Fruit fly (Drosophila melanogaster) whole organism, embryonic: ENCODE results near the gene CG15144.

ENCODE experiments used
- Atf-2 ChIP-seq: fragments of 200-800 bp; sonication (Bioruptor generic); optimal IDR thresholded peaks from 2 replicates; lab custom pipeline; 2016; ENCODE audit warnings: missing biosample characterization, missing genetic modification characterization
- Bgb ChIP-seq: fragments of 200-800 bp; sonication (Bioruptor generic); IDR thresholded peaks from 2 replicates; pipeline ENCODE4 v1.3.6; 2022; ENCODE audit warnings: missing biosample characterization, missing genetic modification characterization; ENCODE audit not compliant: partially characterized antibody
- CG10267 ChIP-seq: fragments of 200-800 bp; sonication (Bioruptor generic); optimal IDR thresholded peaks from 2 replicates; lab custom pipeline; 2018; ENCODE audit warnings: missing biosample characterization, mild to moderate bottlenecking, missing genetic modification characterization, moderate library complexity
- CG10565 ChIP-seq: fragments of 200-800 bp; sonication (Bioruptor generic); optimal IDR thresholded peaks from 3 replicates; lab custom pipeline; 2016; ENCODE audit warnings: missing biosample characterization, mild to moderate bottlenecking, missing genetic modification characterization
- CG11093 ChIP-seq: fragments of 200-800 bp; sonication (Bioruptor generic); IDR thresholded peaks from 3 replicates; pipeline ENCODE4 v1.3.6; 2022; ENCODE audit warnings: missing biosample characterization, missing genetic modification characterization
- CG12942 ChIP-seq: fragments of 200-800 bp; sonication (Bioruptor generic); optimal IDR thresholded peaks from 3 replicates; lab custom pipeline; 2016; ENCODE audit warnings: missing biosample characterization, missing genetic modification characterization
- CG15073 ChIP-seq: fragments of 200-800 bp; sonication (Bioruptor generic); optimal IDR thresholded peaks from 2 replicates; lab custom pipeline; 2016; ENCODE audit warnings: missing biosample characterization, missing genetic modification characterization
- CG1832 ChIP-seq: fragments of 200-800 bp; sonication (Bioruptor generic); optimal IDR thresholded peaks from 2 replicates; lab custom pipeline; 2017; ENCODE audit warnings: missing biosample characterization, mild to moderate bottlenecking, missing genetic modification characterization, inconsistent platforms
- CG18764 ChIP-seq: fragments of 200-800 bp; sonication (Bioruptor generic); optimal IDR thresholded peaks from 3 replicates; lab custom pipeline; 2016; ENCODE audit warnings: missing biosample characterization, missing genetic modification characterization
- CG2199 ChIP-seq: fragments of 200-800 bp; sonication (Bioruptor generic); IDR thresholded peaks from 3 replicates; pipeline ENCODE4 v1.3.6; 2022; ENCODE audit warnings: missing biosample characterization, missing genetic modification characterization
- CG30431 ChIP-seq: fragments of 200-800 bp; sonication (Bioruptor generic); optimal IDR thresholded peaks from 2 replicates; lab custom pipeline; 2017; ENCODE audit warnings: missing biosample characterization, missing genetic modification characterization
- CG32532 ChIP-seq: fragments of 200-800 bp; sonication (Bioruptor generic); IDR thresholded peaks from 2 replicates; pipeline ENCODE4 v1.3.6; 2022; ENCODE audit warnings: missing biosample characterization, missing genetic modification characterization
- CG4282 ChIP-seq: fragments of 200-800 bp; sonication (Bioruptor generic); optimal IDR thresholded peaks from 2 replicates; lab custom pipeline; 2016; ENCODE audit warnings: missing biosample characterization, missing genetic modification characterization
- CG4328 ChIP-seq: fragments of 200-800 bp; sonication (Bioruptor generic); optimal IDR thresholded peaks from 3 replicates; lab custom pipeline; 2017; ENCODE audit warnings: missing biosample characterization, missing genetic modification reagents, missing genetic modification characterization
- CG8388 ChIP-seq: fragments of 200-800 bp; sonication (Bioruptor generic); optimal IDR thresholded peaks from 2 replicates; lab custom pipeline; 2019; ENCODE audit warnings: missing biosample characterization, mild to moderate bottlenecking, missing genetic modification characterization, moderate library complexity
- CG9797 ChIP-seq: fragments of 200-800 bp; sonication (Bioruptor generic); optimal IDR thresholded peaks from 3 replicates; lab custom pipeline; 2018; ENCODE audit warnings: missing biosample characterization, mild to moderate bottlenecking, missing genetic modification characterization
- CHES-1-like ChIP-seq: fragments of 200-800 bp; sonication (Bioruptor generic); optimal IDR thresholded peaks from 2 replicates; lab custom pipeline; 2016; ENCODE audit warnings: missing biosample characterization, missing genetic modification characterization
- Dref ChIP-seq: fragments of 200-800 bp; sonication (Bioruptor generic); IDR thresholded peaks from 2 replicates; pipeline ENCODE4 v1.3.6; 2022; ENCODE audit warnings: missing biosample characterization, missing genetic modification characterization
- Hand ChIP-seq: fragments of 200-800 bp; sonication (Bioruptor generic); optimal IDR thresholded peaks from 2 replicates; lab custom pipeline; 2017; ENCODE audit warnings: mild to moderate bottlenecking, missing biosample characterization, missing genetic modification reagents, missing genetic modification characterization
- HmgD ChIP-seq: fragments of 200-800 bp; sonication (Bioruptor generic); optimal IDR thresholded peaks from 3 replicates; lab custom pipeline; 2016; ENCODE audit warnings: missing biosample characterization, missing genetic modification characterization
- HmgZ ChIP-seq: fragments of 200-800 bp; sonication (Bioruptor generic); optimal IDR thresholded peaks from 2 replicates; lab custom pipeline; 2018; ENCODE audit warnings: missing biosample characterization, mild to moderate bottlenecking, missing genetic modification characterization
- Lpt ChIP-seq: fragments of >200 bp; optimal IDR thresholded peaks from 2 replicates; lab custom pipeline; 2018; ENCODE audit warnings: missing biosample characterization, missing genetic modification characterization
- Max ChIP-seq: fragments of 200-800 bp; sonication (Bioruptor generic); optimal IDR thresholded peaks from 2 replicates; lab custom pipeline; 2016; ENCODE audit warnings: missing biosample characterization, mild to moderate bottlenecking, missing genetic modification characterization
- Ravus ChIP-seq: fragments of 200-800 bp; sonication (Bioruptor generic); IDR thresholded peaks from 2 replicates; pipeline ENCODE4 v1.3.6; 2022; ENCODE audit warnings: missing biosample characterization, missing genetic modification characterization
- Sox100B ChIP-seq: fragments of 200-800 bp; sonication (Bioruptor generic); optimal IDR thresholded peaks from 3 replicates; lab custom pipeline; 2018; ENCODE audit warnings: missing biosample characterization, mild to moderate bottlenecking, missing genetic modification characterization
- TFAM ChIP-seq: fragments of 200-800 bp; sonication (Bioruptor generic); optimal IDR thresholded peaks from 2 replicates; lab custom pipeline; 2017; ENCODE audit warnings: missing biosample characterization, missing genetic modification characterization, inconsistent platforms
- abd-A ChIP-seq: fragments of 200-800 bp; sonication (Bioruptor generic); optimal IDR thresholded peaks from 3 replicates; lab custom pipeline; 2019; ENCODE audit warnings: missing biosample characterization, mild to moderate bottlenecking, missing genetic modification characterization, moderate library complexity
- ac ChIP-seq: fragments of 200-800 bp; sonication (Bioruptor generic); optimal IDR thresholded peaks from 3 replicates; lab custom pipeline; 2017; ENCODE audit warnings: missing biosample characterization, mild to moderate bottlenecking, missing genetic modification characterization
- ato ChIP-seq: fragments of 200-800 bp; sonication (Bioruptor generic); IDR thresholded peaks from 2 replicates; pipeline ENCODE4 v1.3.6; 2022; ENCODE audit warnings: missing biosample characterization, missing genetic modification characterization; ENCODE audit not compliant: partially characterized antibody
- cad ChIP-seq: fragments of >200 bp; optimal IDR thresholded peaks from 2 replicates; lab custom pipeline; 2017; ENCODE audit warnings: missing biosample characterization, missing genetic modification characterization
- corto ChIP-seq: fragments of 200-800 bp; sonication (Bioruptor generic); optimal IDR thresholded peaks from 2 replicates; lab custom pipeline; 2016; ENCODE audit warnings: missing biosample characterization, mild to moderate bottlenecking, missing genetic modification characterization, moderate library complexity
- emc ChIP-seq: fragments of 200-800 bp; sonication (Bioruptor generic); optimal IDR thresholded peaks from 2 replicates; lab custom pipeline; 2016; ENCODE audit warnings: missing biosample characterization, missing genetic modification characterization
- en ChIP-seq: fragments of 200-800 bp; sonication (Bioruptor generic); optimal IDR thresholded peaks from 2 replicates; lab custom pipeline; 2016; ENCODE audit warnings: missing biosample characterization, missing genetic modification characterization
- eve ChIP-seq, 2 experiments: fragments of >200 bp; optimal IDR thresholded peaks; 2 replicates each; lab custom pipeline; 2017; ENCODE audit warnings: missing biosample characterization in 2 of 2, missing genetic modification characterization in 2 of 2
- fru ChIP-seq: fragments of >200 bp; optimal IDR thresholded peaks from 2 replicates; lab custom pipeline; 2017
- ham ChIP-seq: fragments of 200-800 bp; sonication (Bioruptor generic); IDR thresholded peaks from 2 replicates; pipeline ENCODE4 v1.3.6; 2022; ENCODE audit warnings: missing biosample characterization, missing genetic modification characterization
- hbn ChIP-seq: fragments of 200-800 bp; sonication (Bioruptor generic); IDR thresholded peaks from 2 replicates; pipeline ENCODE4 v1.3.6; 2022; ENCODE audit warnings: missing biosample characterization, missing genetic modification characterization; ENCODE audit not compliant: partially characterized antibody
- hkb ChIP-seq, 2 experiments: fragments of 200-800 bp in 1 of 2; fragments of >200 bp in 1 of 2; sonication (Bioruptor generic) in 1 of 2; IDR thresholded peaks in 1 of 2; optimal IDR thresholded peaks in 1 of 2; 2 replicates each; pipeline versions ENCODE4 v1.3.6 to Lab custom; 2017 to 2022; ENCODE audit warnings: missing biosample characterization in 1 of 2, missing genetic modification characterization in 1 of 2
- hth ChIP-seq: fragments of >200 bp; optimal IDR thresholded peaks from 2 replicates; lab custom pipeline; 2017; ENCODE audit warnings: inconsistent platforms
- mam ChIP-seq: fragments of 200-800 bp; sonication (Bioruptor generic); optimal IDR thresholded peaks from 3 replicates; lab custom pipeline; 2016; ENCODE audit warnings: missing biosample characterization, missing genetic modification characterization
- nerfin-1 ChIP-seq: fragments of 200-800 bp; sonication (Bioruptor generic); optimal IDR thresholded peaks from 3 replicates; lab custom pipeline; 2019; ENCODE audit warnings: missing biosample characterization, mild to moderate bottlenecking, missing genetic modification characterization, moderate library complexity
- peb ChIP-seq: fragments of 200-800 bp; sonication (Bioruptor generic); IDR thresholded peaks from 2 replicates; pipeline ENCODE4 v1.3.6; 2022; ENCODE audit warnings: missing biosample characterization, missing genetic modification characterization
- prd ChIP-seq, 3 experiments: fragments of >200 bp in 2 of 3; fragments of 200-800 bp in 1 of 3; sonication (Bioruptor generic) in 1 of 3; optimal IDR thresholded peaks in 2 of 3; IDR thresholded peaks in 1 of 3; 2 replicates in 2 of 3; 3 replicates in 1 of 3; pipeline versions ENCODE4 v1.3.6 to Lab custom; 2017 to 2022; ENCODE audit warnings: missing biosample characterization in 1 of 3, missing genetic modification characterization in 1 of 3
- psq ChIP-seq: fragments of 200-800 bp; sonication (Bioruptor generic); optimal IDR thresholded peaks from 2 replicates; lab custom pipeline; 2017; ENCODE audit warnings: missing biosample characterization, missing genetic modification characterization
- run ChIP-seq: fragments of 200-800 bp; sonication (Bioruptor generic); optimal IDR thresholded peaks from 3 replicates; lab custom pipeline; 2018; ENCODE audit warnings: missing biosample characterization, mild to moderate bottlenecking, missing genetic modification characterization
- seq ChIP-seq: fragments of 200-800 bp; sonication (Bioruptor generic); IDR thresholded peaks from 2 replicates; pipeline ENCODE4 v1.3.6; 2022; ENCODE audit warnings: missing biosample characterization, missing genetic modification characterization
- shn ChIP-seq: fragments of 200-800 bp; sonication (Bioruptor generic); optimal IDR thresholded peaks from 3 replicates; lab custom pipeline; 2016; ENCODE audit warnings: missing biosample characterization, missing genetic modification characterization
- sim ChIP-seq: fragments of 200-800 bp; sonication (Bioruptor generic); IDR thresholded peaks from 2 replicates; pipeline ENCODE4 v1.3.6; 2022; ENCODE audit warnings: missing biosample characterization, missing genetic modification characterization
- slp2 ChIP-seq: fragments of 200-800 bp; sonication (Bioruptor generic); optimal IDR thresholded peaks from 2 replicates; lab custom pipeline; 2016; ENCODE audit warnings: missing biosample characterization, missing genetic modification characterization
- twi ChIP-seq: fragments of 200-800 bp; optimal IDR thresholded peaks from 2 replicates; lab custom pipeline; 2019; ENCODE audit warnings: missing biosample characterization, mild to moderate bottlenecking, missing genetic modification characterization, moderate library complexity

CG15144 gene

DNA sequence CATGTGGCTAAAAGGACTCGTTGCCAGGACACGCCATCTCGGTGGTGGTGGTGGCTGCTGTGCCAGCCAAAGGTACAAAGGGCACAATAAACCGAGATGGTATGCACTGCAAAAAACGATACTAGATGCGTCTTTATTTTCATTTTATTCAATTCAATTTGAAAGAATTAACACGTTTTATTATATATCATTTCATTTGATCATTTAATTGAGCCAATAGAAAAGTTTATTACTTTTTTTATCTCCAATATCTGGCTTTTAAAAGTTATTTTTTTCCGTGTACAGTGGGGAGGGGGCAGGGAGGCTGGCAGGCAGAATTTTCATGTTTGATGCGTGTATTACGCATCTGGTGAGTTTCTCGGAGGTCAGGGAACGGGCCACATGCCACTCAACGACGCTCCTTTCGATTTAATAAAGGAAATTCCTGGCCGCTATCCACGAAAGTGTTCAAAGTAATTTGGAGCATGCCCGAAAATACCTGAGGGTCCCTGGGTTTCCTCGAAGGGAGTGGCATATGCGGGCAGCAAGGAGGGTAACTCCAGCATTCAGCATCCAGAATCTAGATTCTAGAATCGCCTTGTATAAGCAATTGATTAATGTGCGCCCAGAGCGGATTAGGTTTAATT lies 14.7 kb downstream of the CG15144 start (continued):
- TF ChIP-seq Dref (GFP tag; lab: Robert Waterston, UW) (no peak), CG18764 (GFP tag; lab: Kevin White, UChicago) (peak; percentile 81), CHES-1-like (GFP tag; lab: Kevin White, UChicago) (peak; percentile 58), ato (GFP tag; lab: Robert Waterston, UW) (no peak), CG32532 (GFP tag; lab: Robert Waterston, UW) (peak; percentile 79), hth (lab: Kevin White, UChicago) (no peak), Atf-2 (GFP tag; lab: Kevin White, UChicago) (peak; percentile 60), ham (GFP tag; lab: Robert Waterston, UW) (no peak), CG10565 (GFP tag; lab: Kevin White, UChicago) (peak; percentile 17), eve (GFP tag; optimal IDR thresholded peaks at IDR 0.05; lab: Kevin White, UChicago) (no peak), CG12942 (GFP tag; lab: Kevin White, UChicago) (peak; percentile 75), mam (peak; percentile 67), HmgD (GFP tag; lab: Kevin White, UChicago) (no peak), CG10267 (tag; lab: Kevin White, UChicago) (peak; percentile 87), Ravus (GFP tag; lab: Robert Waterston, UW) (peak; percentile 35), TFAM (GFP tag; lab: Kevin White, UChicago) (peak; percentile 73), sim (GFP tag; lab: Robert Waterston, UW) (peak; percentile 65; the same call in 1 of the 2 replicates), slp2 (peak; percentile 47), HmgZ (peak; percentile 79), CG4282 (peak; percentile 8), cad (GFP tag; lab: Kevin White, UChicago) (no peak), Sox100B (GFP tag; lab: Kevin White, UChicago) (peak; percentile 85), CG8388 (GFP tag; lab: Kevin White, UChicago) (peak; percentile 89), abd-A (tag; lab: Kevin White, UChicago) (peak; percentile 89), en (GFP tag; lab: Kevin White, UChicago) (no peak), ac (peak; percentile 75), prd (optimal IDR thresholded peaks at IDR 0.05; lab: Kevin White, UChicago) (no peak), prd (GFP tag; IDR thresholded peaks at IDR 0.05; lab: Robert Waterston, UW) (peak; percentile 91), CG2199 (peak; percentile 86; the same call in 2 of the 3 replicates), CG9797 (peak; percentile 12), hkb (optimal IDR thresholded peaks at IDR 0.05; lab: Kevin White, UChicago) (no peak), hkb (GFP tag; IDR thresholded peaks at IDR 0.05; lab: Robert Waterston, UW) (peak; percentile 89), Max (peak; percentile 63), Bgb (GFP tag; lab: Robert Waterston, UW) (no peak), CG1832 (GFP tag; lab: Kevin White, UChicago) (no peak), psq (GFP tag; lab: Kevin White, UChicago) (peak; percentile 62), shn (GFP tag; lab: Kevin White, UChicago) (peak; percentile 43), nerfin-1 (tag; lab: Kevin White, UChicago) (peak; percentile 87), Hand (GFP tag; lab: Kevin White, UChicago) (peak; percentile 83), twi (tag; lab: Kevin White, UChicago) (peak; percentile 86), run (tag; lab: Kevin White, UChicago) (peak; percentile 74), Lpt (GFP tag; lab: Kevin White, UChicago) (no peak), CG11093 (GFP tag; lab: Robert Waterston, UW) (peak; percentile 77), hbn (GFP tag; lab: Robert Waterston, UW) (no peak), CG4328 (GFP tag; lab: Kevin White, UChicago) (peak; percentile 90), corto (GFP tag; lab: Kevin White, UChicago) (peak; percentile 4), fru (no peak), CG15073 (GFP tag; lab: Kevin White, UChicago) (peak; percentile 71), CG30431 (peak; percentile 64), peb (GFP tag; lab: Robert Waterston, UW) (peak; percentile 72), seq (GFP tag; lab: Robert Waterston, UW) (peak; percentile 79), emc (no peak)
